Worm (Caenorhabditis elegans) whole organism, L2 larva: ENCODE data around the gene cwf-19L2.

ENCODE experiments used
- R02D3.7 ChIP-seq: fragments of 150-350 bp; optimal IDR thresholded peaks from 2 replicates; lab custom pipeline; 2014; ENCODE audit warnings: missing biosample characterization, missing genetic modification characterization
- ama-1 ChIP-seq: fragments of 150-350 bp; optimal IDR thresholded peaks from 2 replicates; lab custom pipeline; 2018; ENCODE audit warnings: inconsistent platforms
- fos-1 ChIP-seq: fragments of 150-350 bp; optimal IDR thresholded peaks from 2 replicates; lab custom pipeline; 2014; ENCODE audit warnings: missing biosample characterization, missing genetic modification characterization
- lin-13 ChIP-seq: fragments of 150-350 bp; optimal IDR thresholded peaks from 2 replicates; lab custom pipeline; 2014; ENCODE audit warnings: missing biosample characterization, missing genetic modification reagents, missing genetic modification characterization
- mdl-1 ChIP-seq, 2 experiments: fragments of 150-350 bp in 1 of 2; sonication (generic microtip) in 1 of 2; optimal IDR thresholded peaks; 2 replicates each; lab custom pipeline; 2017; ENCODE audit warnings: missing biosample characterization in 2 of 2, missing genetic modification characterization in 2 of 2
- nhr-12 ChIP-seq: fragments of 150-350 bp; optimal IDR thresholded peaks from 2 replicates; lab custom pipeline; 2014; ENCODE audit warnings: missing biosample characterization, missing genetic modification characterization
- nhr-237 ChIP-seq: fragments of 150-350 bp; optimal IDR thresholded peaks from 2 replicates; lab custom pipeline; 2014; ENCODE audit warnings: missing biosample characterization, missing genetic modification characterization
- nhr-77 ChIP-seq: fragments of 150-350 bp; optimal IDR thresholded peaks from 2 replicates; lab custom pipeline; 2014; ENCODE audit warnings: missing biosample characterization, missing genetic modification characterization
- snpc-4 ChIP-seq: fragments of 150-350 bp; optimal IDR thresholded peaks from 2 replicates; lab custom pipeline; 2014; ENCODE audit warnings: missing biosample characterization, missing genetic modification characterization
- unc-55 ChIP-seq: fragments of 150-350 bp; sonication (generic microtip); optimal IDR thresholded peaks from 3 replicates; lab custom pipeline; 2014; ENCODE audit warnings: missing biosample characterization, missing genetic modification reagents, missing genetic modification characterization
- unc-62 ChIP-seq: fragments of 150-350 bp; optimal IDR thresholded peaks from 2 replicates; lab custom pipeline; 2014; ENCODE audit warnings: missing biosample characterization, missing genetic modification reagents, missing genetic modification characterization
- ztf-11 ChIP-seq: sonication (generic microtip); optimal IDR thresholded peaks from 2 replicates; lab custom pipeline; 2017; ENCODE audit warnings: missing biosample characterization, missing genetic modification characterization

- TF ChIP-seq unc-62, result no peak
- no peak for TF ChIP-seq mdl-1 (tag; optimal IDR thresholded peaks at IDR 0.05; lab: Kevin White, UChicago)
- no peak for TF ChIP-seq ztf-11
- no peak for TF ChIP-seq fos-1 (tag; lab: Kevin White, UChicago)
- no peak for TF ChIP-seq lin-13 (GFP tag; lab: Kevin White, UChicago)
- TF ChIP-seq nhr-237 (tag; lab: Kevin White, UChicago), result no peak
- TF ChIP-seq unc-55, result peak; percentile 20
- TF ChIP-seq nhr-77 (tag; lab: Kevin White, UChicago), result no peak
- TF ChIP-seq nhr-12 (tag; lab: Kevin White, UChicago), result no peak
- no peak for TF ChIP-seq snpc-4
- no peak for TF ChIP-seq R02D3.7 (tag; lab: Kevin White, UChicago)
- no peak for TF ChIP-seq ama-1 (lab: Kevin White, UChicago)
Observed at ce11 chrIII:7291216-7291615, 2.2 kb upstream of the cwf-19L2 start.
